Worm (Caenorhabditis elegans): ENCODE measurements around the gene Y4C6A.3.

Y4C6A.3 gene

ce11 chrIV:5452667-5453066 lies 3.2 kb downstream of the Y4C6A.3 start, which contains the start of gene Y4C6A.4:
TSS of gene Y4C6A.4 (plus strand) at chrIV:5452967.
- TF ChIP-seq lin-13 (tag; optimal IDR thresholded peaks at IDR 0.05): no peak
- no peak for TF ChIP-seq unc-120 (tag; optimal IDR thresholded peaks at IDR 0.05; ENCODE audit: poor library complexity, severe bottlenecking)
- TF ChIP-seq pha-4 (tag; optimal IDR thresholded peaks at IDR 0.05): no peak
- no peak for TF ChIP-seq drap-1 (GFP tag; optimal IDR thresholded peaks at IDR 0.05)
- TF ChIP-seq flh-1 (GFP tag; optimal IDR thresholded peaks at IDR 0.05): no peak
- no peak for TF ChIP-seq elt-3 (tag; optimal IDR thresholded peaks at IDR 0.05)
- TF ChIP-seq blmp-1 (tag; optimal IDR thresholded peaks at IDR 0.05): no peak
- no peak for TF ChIP-seq M03D4.4 (tag; optimal IDR thresholded peaks at IDR 0.05)
- no peak for TF ChIP-seq tbx-8 (GFP tag; optimal IDR thresholded peaks at IDR 0.05)
- no peak for TF ChIP-seq mls-2 (tag; optimal IDR thresholded peaks at IDR 0.05)
- TF ChIP-seq mab-5 (tag; optimal IDR thresholded peaks at IDR 0.05): no peak
- no peak for TF ChIP-seq zip-8 (tag; optimal IDR thresholded peaks at IDR 0.05)
- TF ChIP-seq sem-2 (GFP tag; optimal IDR thresholded peaks at IDR 0.05): no peak
- TF ChIP-seq bed-3 (GFP tag; optimal IDR thresholded peaks at IDR 0.05): no peak
- TF ChIP-seq ham-2 (GFP tag; optimal IDR thresholded peaks at IDR 0.05): no peak
- TF ChIP-seq cnd-1 (tag; optimal IDR thresholded peaks at IDR 0.05): no peak
- TF ChIP-seq nhr-28 (tag; optimal IDR thresholded peaks at IDR 0.05): no peak

- TF ChIP-seq nhr-2 (tag; optimal IDR thresholded peaks at IDR 0.05) (no peak), drap-1 (GFP tag; optimal IDR thresholded peaks at IDR 0.05) (no peak), elt-1 (tag; optimal IDR thresholded peaks at IDR 0.05; ENCODE audit: borderline replicate concordance, insufficient read depth) (no peak), ztf-11 (tag; optimal IDR thresholded peaks at IDR 0.05) (no peak)
These were observed 17.2 kb downstream of the Y4C6A.3 start, which contains the start of gene mgl-3 for ce11 chrIV:5438705-5439104. TSS of gene mgl-3 (plus strand) at chrIV:5439005.

ce11 chrIV:5419122-5419521 lies 36.8 kb downstream of the Y4C6A.3 start, which contains the start of gene ehn-3:
TSS of gene ehn-3 (minus strand) at chrIV:5419222.
- TF ChIP-seq flh-1 (GFP tag; optimal IDR thresholded peaks at IDR 0.05): no peak
- no peak for TF ChIP-seq cnd-1 (tag; optimal IDR thresholded peaks at IDR 0.05)
- no peak for TF ChIP-seq ztf-11 (tag; optimal IDR thresholded peaks at IDR 0.05)
- TF ChIP-seq sptf-1 (tag; optimal IDR thresholded peaks at IDR 0.05): no peak
- TF ChIP-seq tbx-8 (GFP tag; optimal IDR thresholded peaks at IDR 0.05): no peak
- no peak for TF ChIP-seq lin-13 (tag; optimal IDR thresholded peaks at IDR 0.05)
- TF ChIP-seq nhr-12 (tag; optimal IDR thresholded peaks at IDR 0.05): no peak
- TF ChIP-seq mls-2 (tag; optimal IDR thresholded peaks at IDR 0.05): no peak
- no peak for TF ChIP-seq ham-2 (GFP tag; optimal IDR thresholded peaks at IDR 0.05)

- TF ChIP-seq pha-4 (tag; optimal IDR thresholded peaks at IDR 0.05): no peak
- no peak for TF ChIP-seq nhr-28 (tag; optimal IDR thresholded peaks at IDR 0.05)
- no peak for TF ChIP-seq elt-3 (tag; optimal IDR thresholded peaks at IDR 0.05)
- TF ChIP-seq blmp-1 (tag; optimal IDR thresholded peaks at IDR 0.05): no peak
- TF ChIP-seq ceh-43 (GFP tag; optimal IDR thresholded peaks at IDR 0.05): no peak
- TF ChIP-seq nhr-76 (tag; optimal IDR thresholded peaks at IDR 0.05): no peak
- no peak for TF ChIP-seq M03D4.4 (tag; optimal IDR thresholded peaks at IDR 0.05)
- TF ChIP-seq cnd-1 (tag; optimal IDR thresholded peaks at IDR 0.05): no peak
- no peak for TF ChIP-seq snpc-4 (tag; optimal IDR thresholded peaks at IDR 0.05)
- no peak for TF ChIP-seq sem-2 (GFP tag; optimal IDR thresholded peaks at IDR 0.05)
- no peak for TF ChIP-seq ceh-39 (tag; optimal IDR thresholded peaks at IDR 0.05)
- no peak for TF ChIP-seq zip-8 (tag; optimal IDR thresholded peaks at IDR 0.05)
- no peak for TF ChIP-seq lin-13 (tag; optimal IDR thresholded peaks at IDR 0.05)
- TF ChIP-seq lin-32 (GFP tag; optimal IDR thresholded peaks at IDR 0.05): no peak
- no peak for TF ChIP-seq tbx-8 (GFP tag; optimal IDR thresholded peaks at IDR 0.05)
- no peak for TF ChIP-seq ces-1 (GFP tag; optimal IDR thresholded peaks at IDR 0.05)
- TF ChIP-seq bed-3 (GFP tag; optimal IDR thresholded peaks at IDR 0.05): no peak
These were observed 40.2 kb downstream of the Y4C6A.3 start, which contains the start of gene spp-7 for ce11 chrIV:5415696-5416095. TSS of gene spp-7 (minus strand) at chrIV:5415796.

ce11 chrIV:5411641-5412337 lies 44.1 kb downstream of the Y4C6A.3 start, which contains the start of gene ZK616.8:
TSS of gene ZK616.8 (minus strand) at chrIV:5412193.
- no peak for TF ChIP-seq tbx-8 (GFP tag; optimal IDR thresholded peaks at IDR 0.05)
- no peak for TF ChIP-seq pha-4 (tag; optimal IDR thresholded peaks at IDR 0.05)
- TF ChIP-seq elt-3 (tag; optimal IDR thresholded peaks at IDR 0.05): no peak
- TF ChIP-seq nhr-2 (tag; optimal IDR thresholded peaks at IDR 0.05): no peak
